Worm (Caenorhabditis elegans) whole organism, young adult: ENCODE results near the gene lipl-7.

ENCODE experiments used
- C06A6.2 ChIP-seq: fragments of 200-800 bp; sonication (Bioruptor generic); conservative IDR thresholded peaks from 2 replicates; pipeline ENCODE4 v1.3.6; 2022; ENCODE audit warnings: missing genetic modification characterization, missing compliant biosample characterization
- F10E7.11 ChIP-seq: sonication (generic microtip); optimal IDR thresholded peaks from 2 replicates; lab custom pipeline; 2017; ENCODE audit warnings: mild to moderate bottlenecking, missing genetic modification characterization, moderate library complexity, missing compliant biosample characterization
- F37B4.10 ChIP-seq: fragments of 200-800 bp; sonication (Bioruptor generic); IDR thresholded peaks from 2 replicates; pipeline ENCODE4 v1.3.6; 2022; ENCODE audit warnings: missing genetic modification characterization, missing compliant biosample characterization
- Y53G8AR.9 ChIP-seq: fragments of 200-800 bp; sonication (Bioruptor generic); conservative IDR thresholded peaks from 2 replicates; pipeline ENCODE4 v1.3.6; 2022; ENCODE audit warnings: missing genetic modification reagents, missing genetic modification characterization, missing compliant biosample characterization
- Y56A3A.18 ChIP-seq: fragments of 200-800 bp; sonication (Bioruptor generic); IDR thresholded peaks from 2 replicates; pipeline ENCODE4 v1.3.6; 2022; ENCODE audit warnings: missing genetic modification reagents, missing genetic modification characterization, missing compliant biosample characterization
- Y67H2A.10 ChIP-seq: fragments of 200-800 bp; sonication (Bioruptor generic); conservative IDR thresholded peaks from 2 replicates; pipeline ENCODE4 v1.3.6; 2022; ENCODE audit warnings: missing genetic modification reagents, missing genetic modification characterization, missing compliant biosample characterization
- Y95B8A.8 ChIP-seq: fragments of 200-800 bp; sonication (Bioruptor generic); IDR thresholded peaks from 2 replicates; pipeline ENCODE4 v1.3.6; 2022; ENCODE audit warnings: missing genetic modification reagents, missing genetic modification characterization, missing compliant biosample characterization
- akir-1 ChIP-seq: fragments of 200-800 bp; sonication (Bioruptor generic); optimal IDR thresholded peaks from 2 replicates; lab custom pipeline; 2018; ENCODE audit warnings: mild to moderate bottlenecking, missing genetic modification characterization, moderate library complexity, missing compliant biosample characterization
- ama-1 ChIP-seq, 3 experiments: fragments of 150-350 bp in 1 of 3; sonication (generic microtip) in 2 of 3; optimal IDR thresholded peaks; 2 replicates each; lab custom pipeline; 2014 to 2018; ENCODE audit warnings: missing biosample characterization in 2 of 3, missing genetic modification characterization in 2 of 3, missing genetic modification reagents in 2 of 3
- aptf-2 ChIP-seq: fragments of 200-800 bp; sonication (Bioruptor generic); conservative IDR thresholded peaks from 2 replicates; pipeline ENCODE4 v1.3.6; 2022; ENCODE audit warnings: missing genetic modification reagents, missing genetic modification characterization, missing compliant biosample characterization
- aptf-3 ChIP-seq: fragments of 200-800 bp; sonication (Bioruptor generic); IDR thresholded peaks from 2 replicates; pipeline ENCODE4 v1.3.6; 2022; ENCODE audit warnings: missing genetic modification characterization, missing compliant biosample characterization
- atf-7 ChIP-seq: sonication (generic microtip); optimal IDR thresholded peaks from 2 replicates; lab custom pipeline; 2017; ENCODE audit warnings: mild to moderate bottlenecking, missing genetic modification characterization, missing compliant biosample characterization
- cebp-1 ChIP-seq, 2 experiments: fragments of 200-800 bp in 1 of 2; sonication (Bioruptor generic) in 1 of 2; sonication (generic microtip) in 1 of 2; IDR thresholded peaks in 1 of 2; optimal IDR thresholded peaks in 1 of 2; 2 replicates each; pipeline versions ENCODE4 v1.3.6 to Lab custom; 2017 to 2022; ENCODE audit warnings: missing compliant biosample characterization in 2 of 2, missing genetic modification characterization in 2 of 2, mild to moderate bottlenecking in 1 of 2, missing genetic modification reagents in 1 of 2, moderate library complexity in 1 of 2
- ceh-100 ChIP-seq: fragments of 200-800 bp; sonication (Bioruptor generic); IDR thresholded peaks from 2 replicates; pipeline ENCODE4 v1.3.6; 2022; ENCODE audit warnings: missing genetic modification reagents, missing genetic modification characterization, missing compliant biosample characterization
- ceh-27 ChIP-seq: fragments of 200-800 bp; sonication (Bioruptor generic); optimal IDR thresholded peaks from 2 replicates; lab custom pipeline; 2018; ENCODE audit warnings: mild to moderate bottlenecking, missing genetic modification characterization, moderate library complexity, missing compliant biosample characterization
- ceh-40 ChIP-seq: fragments of 200-800 bp; sonication (Bioruptor generic); IDR thresholded peaks from 2 replicates; pipeline ENCODE4 v1.3.6; 2022; ENCODE audit warnings: missing genetic modification characterization, missing compliant biosample characterization
- ceh-91 ChIP-seq: fragments of 200-800 bp; sonication (Bioruptor generic); IDR thresholded peaks from 2 replicates; pipeline ENCODE4 v1.3.6; 2022; ENCODE audit warnings: missing genetic modification reagents, missing genetic modification characterization, missing compliant biosample characterization
- egl-18 ChIP-seq: fragments of 200-800 bp; sonication (Bioruptor generic); IDR thresholded peaks from 2 replicates; pipeline ENCODE4 v1.3.6; 2022; ENCODE audit warnings: missing genetic modification reagents, missing genetic modification characterization, missing compliant biosample characterization
- egl-44 ChIP-seq: fragments of 200-800 bp; sonication (Bioruptor generic); IDR thresholded peaks from 2 replicates; pipeline ENCODE4 v1.3.6; 2022; ENCODE audit warnings: missing genetic modification reagents, missing genetic modification characterization, missing compliant biosample characterization
- ets-4 ChIP-seq: fragments of 200-800 bp; sonication (Bioruptor generic); optimal IDR thresholded peaks from 2 replicates; lab custom pipeline; 2018; ENCODE audit warnings: mild to moderate bottlenecking, missing genetic modification characterization, missing compliant biosample characterization
- gei-17 ChIP-seq: fragments of 200-800 bp; sonication (Bioruptor generic); optimal IDR thresholded peaks from 2 replicates; lab custom pipeline; 2018; ENCODE audit warnings: mild to moderate bottlenecking, missing genetic modification characterization, missing compliant biosample characterization
- him-1 ChIP-seq: sonication (generic microtip); optimal IDR thresholded peaks from 2 replicates; lab custom pipeline; 2016; ENCODE audit warnings: missing genotype, missing genetic modification reagents, missing genetic modification characterization, missing compliant biosample characterization
- hlh-26 ChIP-seq: fragments of 200-800 bp; sonication (Bioruptor generic); conservative IDR thresholded peaks from 2 replicates; pipeline ENCODE4 v1.3.6; 2022; ENCODE audit warnings: missing genetic modification reagents, missing genetic modification characterization, missing compliant biosample characterization
- hmg-1.2 ChIP-seq: fragments of 200-800 bp; sonication (Bioruptor generic); IDR thresholded peaks from 2 replicates; pipeline ENCODE4 v1.3.6; 2022; ENCODE audit warnings: missing genetic modification reagents, missing genetic modification characterization, missing compliant biosample characterization
- hmg-20 ChIP-seq: fragments of 200-800 bp; sonication (Bioruptor generic); IDR thresholded peaks from 2 replicates; pipeline ENCODE4 v1.3.6; 2022; ENCODE audit warnings: missing genetic modification reagents, missing genetic modification characterization, missing compliant biosample characterization
- let-607 ChIP-seq, 2 experiments: fragments of 200-800 bp in 1 of 2; sonication (Bioruptor generic) in 1 of 2; sonication (generic microtip) in 1 of 2; optimal IDR thresholded peaks; 2 replicates each; lab custom pipeline; 2016 to 2018; ENCODE audit warnings: mild to moderate bottlenecking in 2 of 2, missing compliant biosample characterization in 2 of 2, missing genetic modification characterization in 2 of 2, moderate library complexity in 2 of 2, missing genotype in 1 of 2
- lin-40 ChIP-seq: sonication (generic microtip); optimal IDR thresholded peaks from 2 replicates; lab custom pipeline; 2016; ENCODE audit warnings: missing genetic modification characterization, mild to moderate bottlenecking, missing compliant biosample characterization, missing genotype, missing genetic modification reagents
- lsy-27 ChIP-seq: sonication (generic microtip); optimal IDR thresholded peaks from 2 replicates; lab custom pipeline; 2017; ENCODE audit warnings: missing genetic modification characterization, mild to moderate bottlenecking, missing compliant biosample characterization, antibody characterized with exemption, missing genotype, borderline replicate concordance; ENCODE audit not compliant: insufficient read depth
- madf-6 ChIP-seq: fragments of 200-800 bp; sonication (Bioruptor generic); IDR thresholded peaks from 2 replicates; pipeline ENCODE4 v1.3.6; 2022; ENCODE audit warnings: missing genetic modification reagents, missing genetic modification characterization, missing compliant biosample characterization
- madf-8 ChIP-seq: fragments of 200-800 bp; sonication (Bioruptor generic); conservative IDR thresholded peaks from 2 replicates; pipeline ENCODE4 v1.3.6; 2022; ENCODE audit warnings: missing genetic modification reagents, missing genetic modification characterization, missing compliant biosample characterization
- mcd-1 ChIP-seq: fragments of 200-800 bp; sonication (Bioruptor generic); IDR thresholded peaks from 2 replicates; pipeline ENCODE4 v1.3.6; 2022; ENCODE audit warnings: missing genetic modification reagents, missing genetic modification characterization, missing compliant biosample characterization
- mes-4 ChIP-seq: sonication (generic microtip); optimal IDR thresholded peaks from 2 replicates; lab custom pipeline; 2016; ENCODE audit warnings: missing genotype, missing genetic modification characterization, missing compliant biosample characterization
- mxl-1 ChIP-seq: sonication (generic microtip); optimal IDR thresholded peaks from 2 replicates; lab custom pipeline; 2016; ENCODE audit warnings: missing genetic modification characterization, missing compliant biosample characterization
- nhr-80 ChIP-seq: sonication (generic microtip); optimal IDR thresholded peaks from 2 replicates; lab custom pipeline; 2016; ENCODE audit warnings: missing genetic modification characterization, missing compliant biosample characterization
- nhr-90 ChIP-seq: sonication (generic microtip); optimal IDR thresholded peaks from 2 replicates; lab custom pipeline; 2016; ENCODE audit warnings: missing genotype, mild to moderate bottlenecking, missing genetic modification characterization, missing compliant biosample characterization
- ztf-22 ChIP-seq: fragments of 200-800 bp; sonication (Bioruptor generic); optimal IDR thresholded peaks from 2 replicates; lab custom pipeline; 2018; ENCODE audit warnings: mild to moderate bottlenecking, missing genetic modification characterization, moderate library complexity, missing compliant biosample characterization
- ztf-26 ChIP-seq: sonication (generic microtip); optimal IDR thresholded peaks from 2 replicates; lab custom pipeline; 2017; ENCODE audit warnings: missing genetic modification characterization, missing compliant biosample characterization

Gene lipl-7

ce11 chrIV:10239045-10239444 is 2.6 kb downstream of the lipl-7 start, which contains the start of gene ech-8 (continued):
- TF ChIP-seq lsy-27 (tag; lab: Kevin White, UChicago): no peak

- TF ChIP-seq ztf-22 (GFP tag; lab: Kevin White, UChicago) (no peak), ets-4 (peak; percentile 52), Y95B8A.8 (GFP tag; lab: Robert Waterston, UW) (no peak), Y67H2A.10 (GFP tag; lab: Robert Waterston, UW) (no peak), lin-40 (tag; lab: Kevin White, UChicago) (no peak), akir-1 (GFP tag; lab: Kevin White, UChicago) (no peak), ceh-40 (GFP tag; lab: Robert Waterston, UW) (no peak), aptf-2 (GFP tag; lab: Robert Waterston, UW) (no peak), nhr-90 (tag; lab: Kevin White, UChicago) (no peak), nhr-80 (tag; lab: Kevin White, UChicago) (peak; percentile 68), F10E7.11 (tag; lab: Kevin White, UChicago) (no peak), F37B4.10 (GFP tag; lab: Robert Waterston, UW) (no peak), mxl-1 (tag; lab: Kevin White, UChicago) (no peak), C06A6.2 (GFP tag; lab: Robert Waterston, UW) (no peak), lsy-27 (tag; lab: Kevin White, UChicago) (no peak), gei-17 (GFP tag; lab: Kevin White, UChicago) (no peak), let-607 (tag; optimal IDR thresholded peaks at IDR 0.05; lab: Kevin White, UChicago) (peak in 1 of 2 experiments; percentile 12)
These were observed 5.5 kb downstream of the lipl-7 start for ce11 chrIV:10236106-10236505.

ce11 chrIV:10235279-10235829 is 6.3 kb downstream of the lipl-7 start, which contains the start of gene ech-9:
Gene ech-9, minus strand, starts transcription at chrIV:10235329.
- TF ChIP-seq him-1 (tag; lab: Kevin White, UChicago): no peak
- no peak for TF ChIP-seq mcd-1
- no peak for TF ChIP-seq hlh-26 (GFP tag; lab: Robert Waterston, UW)
- no peak for TF ChIP-seq cebp-1 (GFP tag; IDR thresholded peaks at IDR 0.05; lab: Robert Waterston, UW)
- no peak for TF ChIP-seq cebp-1 (tag; optimal IDR thresholded peaks at IDR 0.05; lab: Kevin White, UChicago)
- no peak for TF ChIP-seq madf-6 (GFP tag; lab: Robert Waterston, UW)
- TF ChIP-seq Y56A3A.18: no peak
- no peak for TF ChIP-seq mes-4 (tag; lab: Kevin White, UChicago)
- no peak for TF ChIP-seq ceh-27
- no peak for TF ChIP-seq ceh-100 (GFP tag; lab: Robert Waterston, UW)
- TF ChIP-seq, all 124 proteins: peak for 0

ce11 chrIV:10232456-10232855 is 9.2 kb downstream of the lipl-7 start, which contains the start of gene F01G10.4:
Gene F01G10.4, minus strand, starts transcription at chrIV:10232556.
- no peak for TF ChIP-seq ama-1 (optimal IDR thresholded peaks at IDR 0.05; lab: Kevin White, UChicago)
- TF ChIP-seq ama-1 (GFP tag; optimal IDR thresholded peaks at IDR 0.05; lab: Kevin White, UChicago): no peak
- TF ChIP-seq aptf-3 (GFP tag; lab: Robert Waterston, UW): no peak
- TF ChIP-seq Y56A3A.18: no peak
- no peak for TF ChIP-seq Y67H2A.10 (GFP tag; lab: Robert Waterston, UW)
- no peak for TF ChIP-seq nhr-80 (tag; lab: Kevin White, UChicago)
- TF ChIP-seq hmg-1.2 (GFP tag; lab: Robert Waterston, UW): no peak
- no peak for TF ChIP-seq ceh-27
- no peak for TF ChIP-seq atf-7 (tag; lab: Kevin White, UChicago)
- TF ChIP-seq egl-44 (GFP tag; lab: Robert Waterston, UW): no peak
- no peak for TF ChIP-seq Y53G8AR.9 (GFP tag; lab: Robert Waterston, UW)
- TF ChIP-seq egl-18: no peak
- TF ChIP-seq ztf-26 (tag; lab: Kevin White, UChicago): no peak
- TF ChIP-seq hmg-20 (GFP tag; lab: Robert Waterston, UW): no peak
- no peak for TF ChIP-seq ceh-91 (GFP tag; lab: Robert Waterston, UW)
- no peak for TF ChIP-seq madf-8 (GFP tag; lab: Robert Waterston, UW)
- TF ChIP-seq, all 124 proteins: peak for 0
